Worm (Caenorhabditis elegans) whole organism, L4/young adult: ENCODE measurements around the gene Y116A8B.4.

Experiments used
- W03F9.2 ChIP-seq: fragments of 150-350 bp; optimal IDR thresholded peaks from 2 replicates; lab custom pipeline; 2014; ENCODE audit warnings: missing biosample characterization, missing genetic modification characterization
- dao-5 ChIP-seq: sonication (generic microtip); optimal IDR thresholded peaks from 2 replicates; lab custom pipeline; 2016; ENCODE audit warnings: missing genotype, missing genetic modification characterization, moderate library complexity, missing compliant biosample characterization
- him-1 ChIP-seq: sonication (generic microtip); optimal IDR thresholded peaks from 2 replicates; lab custom pipeline; 2016; ENCODE audit warnings: missing genotype, missing genetic modification reagents, missing genetic modification characterization, missing compliant biosample characterization

The Y116A8B.4 gene

ce11 chrIV:17209309-17209708 lies 14.3 kb upstream of the Y116A8B.4 start:
- TF ChIP-seq him-1 (tag; lab: Kevin White, UChicago) (no peak), dao-5 (tag; lab: Kevin White, UChicago) (no peak), W03F9.2 (tag; lab: Kevin White, UChicago) (no peak)

ce11 chrIV:17210754-17211153 lies 12.8 kb upstream of the Y116A8B.4 start:
- TF ChIP-seq him-1 (tag; lab: Kevin White, UChicago) (no peak), dao-5 (tag; lab: Kevin White, UChicago) (no peak), W03F9.2 (tag; lab: Kevin White, UChicago) (no peak)

ce11 chrIV:17215070-17215469 lies 8.5 kb upstream of the Y116A8B.4 start:
- TF ChIP-seq W03F9.2 (tag; lab: Kevin White, UChicago) (no peak), dao-5 (tag; lab: Kevin White, UChicago) (no peak), him-1 (tag; lab: Kevin White, UChicago) (no peak)

ce11 chrIV:17216048-17216447 lies 7.5 kb upstream of the Y116A8B.4 start, which contains the start of gene Y116A8B.1:
Gene Y116A8B.1 (plus strand): TSS chrIV:17216348.
- TF ChIP-seq W03F9.2 (tag; lab: Kevin White, UChicago): no peak
- TF ChIP-seq him-1 (tag; lab: Kevin White, UChicago): no peak
- no peak for TF ChIP-seq dao-5 (tag; lab: Kevin White, UChicago)

- TF ChIP-seq him-1 (tag; lab: Kevin White, UChicago): no peak
- no peak for TF ChIP-seq W03F9.2 (tag; lab: Kevin White, UChicago)
- TF ChIP-seq dao-5 (tag; lab: Kevin White, UChicago): no peak
Observed at ce11 chrIV:17230958-17231357, 7.4 kb downstream of the Y116A8B.4 start, which contains the start of gene npr-32. Gene npr-32 (minus strand): TSS chrIV:17231058.

- TF ChIP-seq dao-5 (tag; lab: Kevin White, UChicago): no peak
- TF ChIP-seq him-1 (tag; lab: Kevin White, UChicago): no peak
- no peak for TF ChIP-seq W03F9.2 (tag; lab: Kevin White, UChicago)
Observed at ce11 chrIV:17232899-17233298, 9.3 kb downstream of the Y116A8B.4 start.

ce11 chrIV:17233494-17233893 lies 9.9 kb downstream of the Y116A8B.4 start:
- TF ChIP-seq W03F9.2 (tag; lab: Kevin White, UChicago): no peak
- no peak for TF ChIP-seq dao-5 (tag; lab: Kevin White, UChicago)
- TF ChIP-seq him-1 (tag; lab: Kevin White, UChicago): no peak

ce11 chrIV:17237029-17237428 lies 13.5 kb downstream of the Y116A8B.4 start:
- TF ChIP-seq him-1 (tag; lab: Kevin White, UChicago) (no peak), W03F9.2 (tag; lab: Kevin White, UChicago) (no peak), dao-5 (tag; lab: Kevin White, UChicago) (no peak)

ce11 chrIV:17238951-17239350 lies 15.4 kb downstream of the Y116A8B.4 start:
- TF ChIP-seq dao-5 (tag; lab: Kevin White, UChicago) (no peak), him-1 (tag; lab: Kevin White, UChicago) (no peak), W03F9.2 (tag; lab: Kevin White, UChicago) (no peak)

- no peak for TF ChIP-seq him-1 (tag; lab: Kevin White, UChicago)
- peak; percentile 38 for TF ChIP-seq W03F9.2 (tag; lab: Kevin White, UChicago)
Observed at ce11 chrIV:17245200-17245599, 21.6 kb downstream of the Y116A8B.4 start, which contains the start of gene ZK550.2. Gene ZK550.2 (plus strand): TSS chrIV:17245584.

- no peak for TF ChIP-seq him-1 (tag; lab: Kevin White, UChicago)
- TF ChIP-seq W03F9.2 (tag; lab: Kevin White, UChicago): no peak
- no peak for TF ChIP-seq dao-5 (tag; lab: Kevin White, UChicago)
Observed at ce11 chrIV:17247184-17247583, 23.6 kb downstream of the Y116A8B.4 start.

- no peak for TF ChIP-seq him-1 (tag; lab: Kevin White, UChicago)
- TF ChIP-seq dao-5 (tag; lab: Kevin White, UChicago): no peak
- TF ChIP-seq W03F9.2 (tag; lab: Kevin White, UChicago): no peak
Observed at ce11 chrIV:17248538-17248937, 25.0 kb downstream of the Y116A8B.4 start.

- TF ChIP-seq him-1 (tag; lab: Kevin White, UChicago) (peak; percentile 82), dao-5 (tag; lab: Kevin White, UChicago) (no peak), W03F9.2 (tag; lab: Kevin White, UChicago) (peak; percentile 98)
Observed at ce11 chrIV:17249691-17250181, 26.2 kb downstream of the Y116A8B.4 start, which contains the start of gene eelo-2. Gene eelo-2 (plus strand): TSS chrIV:17250131.

ce11 chrIV:17253435-17253834 lies 29.9 kb downstream of the Y116A8B.4 start:
- TF ChIP-seq W03F9.2 (tag; lab: Kevin White, UChicago) (no peak), him-1 (tag; lab: Kevin White, UChicago) (no peak), dao-5 (tag; lab: Kevin White, UChicago) (no peak)
